Worm (Caenorhabditis elegans) whole organism, L1 larva: ENCODE data around the gene jud-4.

Experiments used
- egl-13 ChIP-seq: sonication (generic microtip); optimal IDR thresholded peaks from 2 replicates; lab custom pipeline; 2016; ENCODE audit warnings: missing genotype, missing genetic modification reagents, missing genetic modification characterization, missing compliant biosample characterization
- elt-2 ChIP-seq: sonication (generic microtip); optimal IDR thresholded peaks from 2 replicates; lab custom pipeline; 2016; ENCODE audit warnings: missing genetic modification characterization, mild to moderate bottlenecking, inconsistent platforms, missing compliant biosample characterization, missing genetic modification reagents
- irx-1 ChIP-seq: sonication (generic microtip); optimal IDR thresholded peaks from 2 replicates; lab custom pipeline; 2016; ENCODE audit warnings: missing genetic modification characterization, missing compliant biosample characterization
- lin-39 ChIP-seq: fragments of 150-350 bp; optimal IDR thresholded peaks from 2 replicates; lab custom pipeline; 2014; ENCODE audit warnings: missing biosample characterization, missing genetic modification reagents, missing genetic modification characterization
- lsy-2 ChIP-seq, 2 experiments: fragments of 150-350 bp; optimal IDR thresholded peaks; 2 replicates each; lab custom pipeline; 2014; ENCODE audit warnings: missing biosample characterization in 2 of 2, missing genetic modification characterization in 2 of 2
- mep-1 ChIP-seq: fragments of 150-350 bp; optimal IDR thresholded peaks from 2 replicates; lab custom pipeline; 2014; ENCODE audit warnings: missing biosample characterization, missing genetic modification characterization
- nhr-11 ChIP-seq: fragments of 150-350 bp; optimal IDR thresholded peaks from 2 replicates; lab custom pipeline; 2014; ENCODE audit warnings: missing biosample characterization, missing genetic modification characterization
- nhr-19 ChIP-seq: fragments of 200-800 bp; sonication (Bioruptor generic); conservative IDR thresholded peaks from 2 replicates; pipeline ENCODE4 v1.3.6; 2022; ENCODE audit warnings: missing genetic modification characterization, missing compliant biosample characterization

DNA sequence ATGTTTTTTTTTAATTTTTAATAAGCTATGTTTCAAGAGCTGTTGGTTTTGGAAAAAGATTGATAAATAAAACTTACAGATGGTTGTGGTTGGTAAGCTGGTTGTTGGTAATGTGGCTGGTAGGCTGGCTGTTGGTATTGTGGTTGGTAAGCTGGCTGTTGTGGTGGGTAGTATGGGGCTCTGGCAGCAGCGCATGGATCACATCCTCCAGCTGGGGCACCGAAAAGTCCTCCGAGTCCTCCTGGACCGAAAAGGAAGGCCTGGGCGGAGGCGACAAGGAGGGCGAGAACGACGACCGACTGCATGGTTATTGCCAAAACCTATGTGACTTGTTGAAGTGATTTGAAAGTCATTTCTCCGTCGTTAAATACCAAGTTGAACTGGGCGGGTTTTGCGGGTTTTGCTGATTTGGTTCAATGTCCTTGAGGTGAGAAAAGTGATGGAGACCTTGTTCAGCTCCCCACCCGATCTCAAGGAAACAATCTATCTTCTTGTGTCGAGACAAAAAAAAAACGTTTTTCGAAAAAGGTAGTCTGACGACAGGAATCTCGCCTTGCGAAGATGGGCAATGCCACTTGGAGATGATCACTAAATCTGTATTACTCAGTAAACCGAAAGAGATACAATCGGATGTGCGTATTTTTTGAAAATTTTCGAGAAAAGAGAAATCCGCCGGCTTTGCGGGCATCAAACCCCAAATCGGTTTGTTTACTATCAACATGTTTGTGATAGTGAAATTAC is 23.8 kb upstream of the jud-4 start, which contains the start of gene F46F2.3:
- TF ChIP-seq elt-2 (tag; lab: Kevin White, UChicago) (no peak), nhr-19 (GFP tag; lab: Robert Waterston, UW) (0 out of 2 replicates have a peak, but pooled peaks have one; percentile 11), lin-39 (no peak), egl-13 (tag; lab: Kevin White, UChicago) (no peak), mep-1 (tag; lab: Kevin White, UChicago) (peak; percentile 41), nhr-11 (tag; lab: Kevin White, UChicago) (no peak), lsy-2 (tag; optimal IDR thresholded peaks at IDR 0.05; lab: Kevin White, UChicago) (no peak), irx-1 (tag; lab: Kevin White, UChicago) (no peak)
